Fruit fly (Drosophila melanogaster): ENCODE data around the gene Gr28b.

The Gr28b gene

DNA sequence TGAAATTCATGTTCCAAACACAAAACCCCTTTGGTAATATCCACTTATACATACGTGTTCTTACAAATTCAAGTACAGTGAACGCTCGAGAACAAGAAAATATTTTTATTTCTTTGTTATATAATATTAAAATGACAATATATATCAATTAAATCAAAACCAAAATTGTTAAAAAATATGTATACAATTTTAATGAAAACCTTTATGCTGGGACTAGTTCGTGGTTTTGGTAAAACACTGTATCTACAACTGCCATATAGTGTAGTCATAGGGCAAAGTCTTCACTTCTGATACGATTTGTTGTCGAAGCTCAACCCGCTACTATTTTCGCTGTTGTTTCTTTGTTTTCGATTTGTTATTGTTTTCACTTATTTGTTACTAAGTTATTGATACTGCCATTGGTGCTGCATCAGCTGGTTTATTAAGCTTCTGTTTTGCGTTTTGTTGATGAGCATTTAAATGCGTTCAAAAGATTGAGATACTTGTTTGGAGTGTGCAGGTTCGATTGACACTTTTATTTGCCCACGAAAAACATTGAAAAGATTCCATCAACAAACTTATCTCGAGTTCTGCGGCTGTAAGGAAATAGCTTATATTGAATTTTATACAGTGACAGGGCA is 27.2 kb downstream of the Gr28b start:
- TF ChIP-seq CG34367 (tag; optimal IDR thresholded peaks at IDR 0.05) = peak; percentile 35
- peak; percentile 41 for TF ChIP-seq gl (tag; optimal IDR thresholded peaks at IDR 0.05)
- no peak for TF ChIP-seq CG10348 (GFP tag; IDR thresholded peaks at IDR 0.05)
- TF ChIP-seq CG17806 (tag; optimal IDR thresholded peaks at IDR 0.05) = peak; percentile 31
- TF ChIP-seq CG32121 (GFP tag; IDR thresholded peaks at IDR 0.05) = peak; percentile 47
- TF ChIP-seq Pif1A (GFP tag; optimal IDR thresholded peaks at IDR 0.05) = peak; percentile 22
- TF ChIP-seq CG12605 (GFP tag; IDR thresholded peaks at IDR 0.05) = peak; percentile 57
- peak; percentile 26; the same call in 1 of the 2 replicates for TF ChIP-seq Ets98B (GFP tag; IDR thresholded peaks at IDR 0.05)
- TF ChIP-seq fd96Ca (GFP tag; IDR thresholded peaks at IDR 0.05) = no peak
- TF ChIP-seq Pif1B (GFP tag; optimal IDR thresholded peaks at IDR 0.05) = peak; percentile 13
- TF ChIP-seq CG9948 (tag; optimal IDR thresholded peaks at IDR 0.05) = no peak
- TF ChIP-seq CG4496 (GFP tag; IDR thresholded peaks at IDR 0.05) = no peak; the same call in 1 of the 3 replicates
- TF ChIP-seq CG14655 (GFP tag; optimal IDR thresholded peaks at IDR 0.05) = peak; percentile 48
- no peak for TF ChIP-seq EcR (GFP tag; optimal IDR thresholded peaks at IDR 0.05)
- TF ChIP-seq CG15710 (tag; optimal IDR thresholded peaks at IDR 0.05) = peak; percentile 51
- TF ChIP-seq CG8159 (tag; optimal IDR thresholded peaks at IDR 0.05) = peak; percentile 37
- TF ChIP-seq CG8301 (tag; optimal IDR thresholded peaks at IDR 0.05) = peak; percentile 28
- TF ChIP-seq Snoo (tag; optimal IDR thresholded peaks at IDR 0.05) = peak; percentile 27

DNA sequence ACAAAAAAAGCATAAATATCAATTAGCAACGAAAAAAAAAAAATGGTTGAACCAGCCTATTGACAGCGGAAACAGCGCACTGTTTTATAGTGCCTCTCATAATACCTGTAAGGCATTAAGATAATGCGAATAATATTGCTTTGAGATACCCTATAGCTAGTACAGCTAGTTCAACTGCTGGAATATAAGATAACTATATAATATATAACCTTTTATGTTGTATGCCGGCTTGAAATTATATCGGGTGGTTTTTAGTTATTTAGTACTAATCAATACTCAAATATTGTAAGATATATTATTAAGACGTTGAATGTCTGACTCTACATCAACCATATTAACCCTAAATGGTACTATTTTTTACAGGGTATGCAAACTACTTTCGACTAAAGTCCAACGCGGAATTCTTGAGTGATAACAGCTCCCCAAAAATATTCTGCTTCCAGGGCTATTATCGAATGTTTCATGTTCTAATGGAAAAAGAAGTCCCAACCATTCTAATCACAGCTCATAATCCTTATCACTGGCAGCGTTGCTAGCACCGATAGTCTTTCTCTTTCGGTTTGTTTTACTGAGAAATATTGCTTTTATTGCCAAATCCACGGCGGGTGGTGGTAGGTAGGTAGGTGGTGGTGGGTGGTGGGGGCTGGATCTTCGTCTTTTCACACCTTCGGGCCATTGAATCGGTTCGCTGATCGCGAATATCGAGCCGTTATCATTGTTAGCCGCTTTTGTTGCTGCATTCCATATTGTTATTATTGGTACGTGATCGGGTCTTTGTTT is 27.9 kb downstream of the Gr28b start:
- TF ChIP-seq CG13204 (GFP tag; optimal IDR thresholded peaks at IDR 0.05) = no peak
- peak; percentile 25 for TF ChIP-seq CG34367 (tag; optimal IDR thresholded peaks at IDR 0.05)
- peak; percentile 49; the same call in 1 of the 2 replicates for TF ChIP-seq CG32121 (GFP tag; IDR thresholded peaks at IDR 0.05)
- TF ChIP-seq fd96Ca (GFP tag; IDR thresholded peaks at IDR 0.05) = no peak
- TF ChIP-seq CG15710 (tag; optimal IDR thresholded peaks at IDR 0.05) = peak; percentile 38
- TF ChIP-seq EcR (GFP tag; optimal IDR thresholded peaks at IDR 0.05) = no peak
- TF ChIP-seq Ets98B (GFP tag; IDR thresholded peaks at IDR 0.05) = peak; percentile 49
- TF ChIP-seq CG14655 (GFP tag; optimal IDR thresholded peaks at IDR 0.05) = peak; percentile 25
- peak; percentile 49 for TF ChIP-seq Pif1A (GFP tag; optimal IDR thresholded peaks at IDR 0.05)

dm6 chr2L:7433337-7433956 is 28.6 kb downstream of the Gr28b start, which contains the start of gene CG5958:
TSS of gene CG5958 (minus strand) at chr2L:7433516.
- TF ChIP-seq CG15710 (tag; optimal IDR thresholded peaks at IDR 0.05) = no peak
- TF ChIP-seq EcR (GFP tag; optimal IDR thresholded peaks at IDR 0.05) = peak; percentile 43

dm6 chr2L:7431861-7432601 is 30.0 kb downstream of the Gr28b start:
- peak; percentile 53 for TF ChIP-seq EcR (GFP tag; optimal IDR thresholded peaks at IDR 0.05)
- no peak for TF ChIP-seq CG15710 (tag; optimal IDR thresholded peaks at IDR 0.05)
- TF ChIP-seq CG9948 (tag; optimal IDR thresholded peaks at IDR 0.05) = no peak
- no peak for TF ChIP-seq CG4496 (GFP tag; IDR thresholded peaks at IDR 0.05)
- no peak for TF ChIP-seq D1 (tag; optimal IDR thresholded peaks at IDR 0.05)

dm6 chr2L:7430313-7430712 is 31.7 kb downstream of the Gr28b start:
- TF ChIP-seq CG8159 (tag; optimal IDR thresholded peaks at IDR 0.05) (no peak), fd96Ca (GFP tag; IDR thresholded peaks at IDR 0.05) (no peak), Pif1B (GFP tag; optimal IDR thresholded peaks at IDR 0.05) (no peak), CG17806 (tag; optimal IDR thresholded peaks at IDR 0.05) (no peak), CG4496 (GFP tag; IDR thresholded peaks at IDR 0.05) (no peak), Ets98B (GFP tag; IDR thresholded peaks at IDR 0.05) (no peak), CG14655 (GFP tag; optimal IDR thresholded peaks at IDR 0.05) (no peak), CG34367 (tag; optimal IDR thresholded peaks at IDR 0.05) (no peak)

DNA sequence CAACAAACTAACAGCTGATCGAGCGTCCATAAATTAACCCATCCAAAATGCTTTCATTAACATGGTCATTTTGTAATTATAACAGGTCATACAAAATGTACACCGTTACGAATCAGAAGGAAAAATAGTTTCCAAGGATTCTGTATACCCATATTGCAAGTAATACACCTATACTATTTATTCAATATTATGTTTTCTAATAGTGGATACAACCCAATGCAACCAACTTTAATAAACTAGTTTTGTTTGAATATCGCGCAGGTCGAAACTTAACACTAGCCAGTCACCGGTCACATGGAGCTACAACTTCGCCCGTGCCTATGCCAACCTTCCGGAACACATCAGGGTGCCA is 34.3 kb downstream of the Gr28b start:
- TF ChIP-seq CG12605 (GFP tag; IDR thresholded peaks at IDR 0.05) (no peak), CG9948 (tag; optimal IDR thresholded peaks at IDR 0.05) (no peak), rn (GFP tag; IDR thresholded peaks at IDR 0.05) (no peak), CG10348 (GFP tag; IDR thresholded peaks at IDR 0.05) (no peak), CG8159 (tag; optimal IDR thresholded peaks at IDR 0.05) (no peak)

Data from whole organism, pupa.